Fruit fly (Drosophila melanogaster) whole organism, embryonic: ENCODE data around the gene Doc1.

Experiments used
- ATbp ChIP-seq: fragments of 200-800 bp; sonication (Bioruptor generic); optimal IDR thresholded peaks from 2 replicates; lab custom pipeline; 2017; ENCODE audit warnings: missing biosample characterization, mild to moderate bottlenecking, missing genetic modification characterization, missing genetic modification reagents
- CG10321 ChIP-seq: fragments of 200-800 bp; sonication (Bioruptor generic); IDR thresholded peaks from 2 replicates; pipeline ENCODE4 v1.3.6; 2022; ENCODE audit warnings: missing biosample characterization, missing genetic modification characterization
- CG14441 ChIP-seq: fragments of 200-800 bp; sonication (Bioruptor generic); IDR thresholded peaks from 2 replicates; pipeline ENCODE4 v1.3.6; 2022; ENCODE audit warnings: missing biosample characterization, missing genetic modification characterization
- CG16813 ChIP-seq: fragments of 200-800 bp; sonication (Bioruptor generic); IDR thresholded peaks from 3 replicates; pipeline ENCODE4 v1.3.6; 2022; ENCODE audit warnings: missing biosample characterization, missing genetic modification characterization; ENCODE audit not compliant: partially characterized antibody
- CG17186 ChIP-seq: fragments of 200-800 bp; sonication (Bioruptor generic); optimal IDR thresholded peaks from 3 replicates; lab custom pipeline; 2017; ENCODE audit warnings: missing biosample characterization, missing genetic modification reagents, missing genetic modification characterization
- CG17361 ChIP-seq: fragments of 200-800 bp; sonication (Bioruptor generic); IDR thresholded peaks from 3 replicates; pipeline ENCODE4 v1.3.6; 2022; ENCODE audit warnings: missing biosample characterization, missing genetic modification characterization
- CG18599 ChIP-seq: fragments of 200-800 bp; sonication (Bioruptor generic); optimal IDR thresholded peaks from 3 replicates; lab custom pipeline; 2017; ENCODE audit warnings: missing biosample characterization, missing genetic modification characterization, mild to moderate bottlenecking, moderate library complexity, missing genetic modification reagents
- CG2712 ChIP-seq: fragments of 200-800 bp; optimal IDR thresholded peaks from 3 replicates; lab custom pipeline; 2019; ENCODE audit warnings: missing biosample characterization, mild to moderate bottlenecking, missing genetic modification characterization, moderate library complexity
- CG34376 ChIP-seq: fragments of 200-800 bp; sonication (Bioruptor generic); optimal IDR thresholded peaks from 2 replicates; lab custom pipeline; 2018; ENCODE audit warnings: missing biosample characterization, mild to moderate bottlenecking, missing genetic modification characterization
- CG4282 ChIP-seq: fragments of 200-800 bp; sonication (Bioruptor generic); optimal IDR thresholded peaks from 2 replicates; lab custom pipeline; 2016; ENCODE audit warnings: missing biosample characterization, missing genetic modification characterization
- CG4854 ChIP-seq: fragments of 200-800 bp; sonication (Bioruptor generic); optimal IDR thresholded peaks from 2 replicates; lab custom pipeline; 2016; ENCODE audit warnings: missing biosample characterization, missing genetic modification characterization, inconsistent platforms
- CG9797 ChIP-seq: fragments of 200-800 bp; sonication (Bioruptor generic); optimal IDR thresholded peaks from 3 replicates; lab custom pipeline; 2018; ENCODE audit warnings: missing biosample characterization, mild to moderate bottlenecking, missing genetic modification characterization
- CoRest ChIP-seq: fragments of 200-800 bp; sonication (Bioruptor generic); optimal IDR thresholded peaks from 3 replicates; lab custom pipeline; 2018; ENCODE audit warnings: missing biosample characterization, mild to moderate bottlenecking, missing genetic modification characterization, moderate library complexity
- Dll ChIP-seq: fragments of 200-800 bp; sonication (Bioruptor generic); IDR thresholded peaks from 4 replicates; pipeline ENCODE4 v1.3.6; 2022; ENCODE audit warnings: missing biosample characterization, missing genetic modification characterization; ENCODE audit not compliant: partially characterized antibody
- Dp ChIP-seq: fragments of 200-800 bp; sonication (Bioruptor generic); optimal IDR thresholded peaks from 2 replicates; lab custom pipeline; 2018; ENCODE audit warnings: missing biosample characterization, mild to moderate bottlenecking, missing genetic modification characterization, moderate library complexity
- Drgx ChIP-seq: fragments of 200-800 bp; sonication (Bioruptor generic); IDR thresholded peaks from 2 replicates; pipeline ENCODE4 v1.3.6; 2022; ENCODE audit warnings: missing biosample characterization, missing genetic modification characterization
- E2f2 ChIP-seq: fragments of 200-800 bp; sonication (Bioruptor generic); IDR thresholded peaks from 2 replicates; pipeline ENCODE4 v1.3.6; 2022; ENCODE audit warnings: missing biosample characterization, missing genetic modification characterization
- ERR ChIP-seq: fragments of 200-800 bp; sonication (Bioruptor generic); optimal IDR thresholded peaks from 2 replicates; lab custom pipeline; 2016; ENCODE audit warnings: missing biosample characterization, missing genetic modification characterization
- Ets65A ChIP-seq: fragments of 200-800 bp; sonication (Bioruptor generic); peaks from one replicate; lab custom pipeline; 2016; ENCODE audit warnings: missing biosample characterization, missing genetic modification characterization
- H2.0 ChIP-seq: fragments of 200-800 bp; sonication (Bioruptor generic); IDR thresholded peaks from 2 replicates; pipeline ENCODE4 v1.3.6; 2022; ENCODE audit warnings: missing biosample characterization, missing genetic modification characterization
- Hr3 ChIP-seq: fragments of 200-800 bp; sonication (Bioruptor generic); optimal IDR thresholded peaks from 3 replicates; lab custom pipeline; 2016; ENCODE audit warnings: missing biosample characterization, missing genetic modification characterization
- MBD-R2 ChIP-seq: fragments of 200-800 bp; sonication (Bioruptor generic); IDR thresholded peaks from 2 replicates; pipeline ENCODE4 v1.3.6; 2022; ENCODE audit warnings: missing biosample characterization, missing genetic modification characterization
- NC2β ChIP-seq: fragments of 200-800 bp; sonication (Bioruptor generic); optimal IDR thresholded peaks from 2 replicates; lab custom pipeline; 2016; ENCODE audit warnings: missing biosample characterization, missing genetic modification characterization
- Nf-YC ChIP-seq: fragments of 200-800 bp; optimal IDR thresholded peaks from 3 replicates; lab custom pipeline; 2019; ENCODE audit warnings: missing biosample characterization, mild to moderate bottlenecking, missing genetic modification characterization, moderate library complexity
- Stat92E ChIP-seq, 3 experiments: fragments of >200 bp in 2 of 3; fragments of 200-800 bp in 1 of 3; sonication (Bioruptor generic) in 1 of 3; optimal IDR thresholded peaks; 2 replicates each; lab custom pipeline; 2017 to 2019; ENCODE audit warnings: missing biosample characterization in 3 of 3, missing genetic modification characterization in 3 of 3, mild to moderate bottlenecking in 1 of 3, moderate library complexity in 1 of 3
- ash1 ChIP-seq: fragments of 200-800 bp; sonication (Bioruptor generic); optimal IDR thresholded peaks from 2 replicates; lab custom pipeline; 2018; ENCODE audit warnings: missing biosample characterization, mild to moderate bottlenecking, missing genetic modification characterization
- bigmax ChIP-seq: fragments of 200-800 bp; sonication (Bioruptor generic); optimal IDR thresholded peaks from 2 replicates; lab custom pipeline; 2018; ENCODE audit warnings: missing biosample characterization, mild to moderate bottlenecking, missing genetic modification characterization
- bowl ChIP-seq: fragments of 200-800 bp; sonication (Bioruptor generic); IDR thresholded peaks from 2 replicates; pipeline ENCODE4 v1.3.6; 2022; ENCODE audit warnings: missing biosample characterization, missing genetic modification characterization
- cad ChIP-seq: fragments of >200 bp; optimal IDR thresholded peaks from 2 replicates; lab custom pipeline; 2017; ENCODE audit warnings: missing biosample characterization, missing genetic modification characterization
- cato ChIP-seq: fragments of 200-800 bp; sonication (Bioruptor generic); optimal IDR thresholded peaks from 2 replicates; lab custom pipeline; 2016; ENCODE audit warnings: missing biosample characterization, missing genetic modification characterization, borderline replicate concordance
- dpn ChIP-seq, 2 experiments: fragments of 200-800 bp; sonication (Bioruptor generic); optimal IDR thresholded peaks; 3 replicates each; lab custom pipeline; 2016; ENCODE audit warnings: missing biosample characterization in 2 of 2, missing genetic modification characterization in 2 of 2
- emc ChIP-seq: fragments of 200-800 bp; sonication (Bioruptor generic); optimal IDR thresholded peaks from 2 replicates; lab custom pipeline; 2016; ENCODE audit warnings: missing biosample characterization, missing genetic modification characterization
- fru ChIP-seq: fragments of >200 bp; optimal IDR thresholded peaks from 2 replicates; lab custom pipeline; 2017
- gce ChIP-seq: fragments of 200-800 bp; sonication (Bioruptor generic); IDR thresholded peaks from 3 replicates; pipeline ENCODE4 v1.3.6; 2022; ENCODE audit warnings: missing biosample characterization, missing genetic modification characterization
- gfzf ChIP-seq: fragments of 200-800 bp; sonication (Bioruptor generic); optimal IDR thresholded peaks from 2 replicates; lab custom pipeline; 2016; ENCODE audit warnings: missing biosample characterization, mild to moderate bottlenecking, missing genetic modification characterization, moderate library complexity
- grau ChIP-seq: fragments of 200-800 bp; optimal IDR thresholded peaks from 3 replicates; lab custom pipeline; 2019; ENCODE audit warnings: missing biosample characterization, mild to moderate bottlenecking, missing genetic modification characterization, moderate library complexity
- gt ChIP-seq: fragments of 200-800 bp; sonication (Bioruptor generic); IDR thresholded peaks from 2 replicates; pipeline ENCODE4 v1.3.6; 2022; ENCODE audit warnings: missing biosample characterization, missing genetic modification characterization
- hbn ChIP-seq: fragments of 200-800 bp; sonication (Bioruptor generic); IDR thresholded peaks from 2 replicates; pipeline ENCODE4 v1.3.6; 2022; ENCODE audit warnings: missing biosample characterization, missing genetic modification characterization; ENCODE audit not compliant: partially characterized antibody
- hkb ChIP-seq, 2 experiments: fragments of 200-800 bp in 1 of 2; fragments of >200 bp in 1 of 2; sonication (Bioruptor generic) in 1 of 2; IDR thresholded peaks in 1 of 2; optimal IDR thresholded peaks in 1 of 2; 2 replicates each; pipeline versions ENCODE4 v1.3.6 to Lab custom; 2017 to 2022; ENCODE audit warnings: missing biosample characterization in 1 of 2, missing genetic modification characterization in 1 of 2
- kah ChIP-seq: fragments of 200-800 bp; sonication (Bioruptor generic); optimal IDR thresholded peaks from 2 replicates; lab custom pipeline; 2018; ENCODE audit warnings: missing biosample characterization, mild to moderate bottlenecking, missing genetic modification characterization
- kni ChIP-seq: fragments of 200-800 bp; sonication (Bioruptor generic); optimal IDR thresholded peaks from 3 replicates; lab custom pipeline; 2017; ENCODE audit warnings: mild to moderate bottlenecking, missing biosample characterization, missing genetic modification reagents, missing genetic modification characterization
- onecut ChIP-seq: fragments of 200-800 bp; sonication (Bioruptor generic); IDR thresholded peaks from 2 replicates; pipeline ENCODE4 v1.3.6; 2022; ENCODE audit warnings: missing biosample characterization, missing genetic modification characterization
- otp ChIP-seq: fragments of 200-800 bp; sonication (Bioruptor generic); IDR thresholded peaks from 3 replicates; pipeline ENCODE4, ENCODE4 v1.3.6; 2022; ENCODE audit warnings: missing biosample characterization, missing genetic modification characterization
- pfk ChIP-seq: fragments of 200-800 bp; sonication (Bioruptor generic); optimal IDR thresholded peaks from 2 replicates; lab custom pipeline; 2018; ENCODE audit warnings: missing biosample characterization, mild to moderate bottlenecking, missing genetic modification characterization, moderate library complexity
- rib ChIP-seq: fragments of 200-800 bp; sonication (Bioruptor generic); IDR thresholded peaks from 2 replicates; pipeline ENCODE4 v1.3.6; 2022; ENCODE audit warnings: missing biosample characterization, missing genetic modification characterization
- sens ChIP-seq: fragments of 200-800 bp; sonication (Bioruptor generic); peaks from one replicate; lab custom pipeline; 2016; ENCODE audit warnings: missing biosample characterization, missing genetic modification characterization
- slp2 ChIP-seq: fragments of 200-800 bp; sonication (Bioruptor generic); optimal IDR thresholded peaks from 2 replicates; lab custom pipeline; 2016; ENCODE audit warnings: missing biosample characterization, missing genetic modification characterization
- ssp ChIP-seq: fragments of 200-800 bp; sonication (Bioruptor generic); IDR thresholded peaks from 2 replicates; pipeline ENCODE4 v1.3.6; 2022; ENCODE audit warnings: missing biosample characterization, missing genetic modification characterization
- stc ChIP-seq: fragments of 200-800 bp; sonication (Bioruptor generic); IDR thresholded peaks from 2 replicates; pipeline ENCODE4 v1.3.6; 2022; ENCODE audit warnings: missing biosample characterization, missing genetic modification characterization
- tx ChIP-seq: fragments of 200-800 bp; sonication (Bioruptor generic); optimal IDR thresholded peaks from 2 replicates; lab custom pipeline; 2016; ENCODE audit warnings: missing biosample characterization, missing genetic modification characterization

Gene Doc1

dm6 chr3L:8996173-8996767 lies 44.9 kb upstream of the Doc1 start (continued):
- TF ChIP-seq MBD-R2 (GFP tag; lab: Robert Waterston, UW) (peak; percentile 51; the same call in 1 of the 2 replicates), ssp (GFP tag; lab: Robert Waterston, UW) (0 out of 2 replicates have a peak, but pooled peaks have one; percentile 39), Hr3 (GFP tag; lab: Kevin White, UChicago) (peak; percentile 48), H2.0 (peak; percentile 51; the same call in 1 of the 2 replicates), CG17186 (GFP tag; lab: Kevin White, UChicago) (no peak), fru (lab: Kevin White, UChicago) (no peak), sens (GFP tag; lab: Kevin White, UChicago) (peak; percentile 93), dpn (GFP tag; optimal IDR thresholded peaks at IDR 0.05; lab: Kevin White, UChicago) (peak; percentile 37 to 71), emc (GFP tag; lab: Kevin White, UChicago) (peak; percentile 25), Dp (GFP tag; lab: Kevin White, UChicago) (no peak), gfzf (GFP tag; lab: Kevin White, UChicago) (no peak), CG17361 (peak; percentile 65), CG2712 (tag; lab: Kevin White, UChicago) (peak; percentile 74), CG10321 (GFP tag; lab: Robert Waterston, UW) (no peak), hkb (optimal IDR thresholded peaks at IDR 0.05; lab: Kevin White, UChicago) (no peak), hkb (GFP tag; IDR thresholded peaks at IDR 0.05; lab: Robert Waterston, UW) (peak; percentile 74), rib (GFP tag; lab: Robert Waterston, UW) (no peak), hbn (GFP tag; lab: Robert Waterston, UW) (no peak), CoRest (tag; lab: Kevin White, UChicago) (no peak), Dll (GFP tag; lab: Robert Waterston, UW) (no peak), pfk (GFP tag; lab: Kevin White, UChicago) (no peak), gce (GFP tag; lab: Robert Waterston, UW) (0 out of 3 replicates have a peak, but pooled peaks have one; percentile 46), Stat92E (GFP tag; optimal IDR thresholded peaks at IDR 0.05; lab: Kevin White, UChicago) (no peak), bigmax (no peak), CG34376 (GFP tag; lab: Kevin White, UChicago) (no peak), Ets65A (GFP tag; lab: Kevin White, UChicago) (peak; percentile 51), ash1 (no peak), gt (GFP tag; lab: Robert Waterston, UW) (no peak), bowl (peak; percentile 45; the same call in 1 of the 2 replicates), CG4854 (GFP tag; lab: Kevin White, UChicago) (no peak), ATbp (GFP tag; lab: Kevin White, UChicago) (peak; percentile 65), kah (GFP tag; lab: Kevin White, UChicago) (no peak), otp (0 out of 3 replicates have a peak, but pooled peaks have one; percentile 57), ERR (GFP tag; lab: Kevin White, UChicago) (no peak), cad (GFP tag; lab: Kevin White, UChicago) (no peak), CG18599 (GFP tag; lab: Kevin White, UChicago) (peak; percentile 28), grau (tag; lab: Kevin White, UChicago) (peak; percentile 92), tx (no peak), CG14441 (GFP tag; lab: Robert Waterston, UW) (peak; percentile 74), CG4282 (GFP tag; lab: Kevin White, UChicago) (no peak), stc (peak; percentile 62; the same call in 1 of the 2 replicates), CG16813 (GFP tag; lab: Robert Waterston, UW) (no peak), CG9797 (no peak), onecut (GFP tag; lab: Robert Waterston, UW) (no peak), Drgx (peak; percentile 90), kni (GFP tag; lab: Kevin White, UChicago) (no peak), NC2β (GFP tag; lab: Kevin White, UChicago) (peak; percentile 11), Nf-YC (tag; lab: Kevin White, UChicago) (no peak), cato (GFP tag; lab: Kevin White, UChicago) (peak; percentile 24), E2f2 (GFP tag; lab: Robert Waterston, UW) (peak; percentile 22; the same call in 1 of the 2 replicates), slp2 (peak; percentile 40)
